Worm (Caenorhabditis elegans) whole organism, young adult: ENCODE measurements around the gene C37C3.18.

Experiments
- B0035.1 ChIP-seq: sonication (generic microtip); optimal IDR thresholded peaks from 2 replicates; lab custom pipeline; 2016; ENCODE audit warnings: missing genetic modification characterization, mild to moderate bottlenecking, missing compliant biosample characterization, missing genotype, missing genetic modification reagents
- C17E4.6 ChIP-seq: fragments of 200-800 bp; sonication (Bioruptor generic); IDR thresholded peaks from 2 replicates; pipeline ENCODE4 v1.3.6; 2022; ENCODE audit warnings: missing genetic modification reagents, missing genetic modification characterization, missing compliant biosample characterization
- F49E8.2 ChIP-seq: sonication (generic microtip); optimal IDR thresholded peaks from 3 replicates; lab custom pipeline; 2017; ENCODE audit warnings: missing genetic modification characterization, mild to moderate bottlenecking, missing compliant biosample characterization, antibody characterized with exemption, moderate library complexity; ENCODE audit not compliant: insufficient read depth
- F55B11.4 ChIP-seq: sonication (generic microtip); optimal IDR thresholded peaks from 2 replicates; lab custom pipeline; 2016; ENCODE audit warnings: missing compliant biosample characterization, missing genetic modification characterization, borderline replicate concordance; ENCODE audit not compliant: insufficient read depth
- Y53G8AR.9 ChIP-seq: fragments of 200-800 bp; sonication (Bioruptor generic); conservative IDR thresholded peaks from 2 replicates; pipeline ENCODE4 v1.3.6; 2022; ENCODE audit warnings: missing genetic modification reagents, missing genetic modification characterization, missing compliant biosample characterization
- Y67H2A.10 ChIP-seq: fragments of 200-800 bp; sonication (Bioruptor generic); conservative IDR thresholded peaks from 2 replicates; pipeline ENCODE4 v1.3.6; 2022; ENCODE audit warnings: missing genetic modification reagents, missing genetic modification characterization, missing compliant biosample characterization
- akir-1 ChIP-seq: fragments of 200-800 bp; sonication (Bioruptor generic); optimal IDR thresholded peaks from 2 replicates; lab custom pipeline; 2018; ENCODE audit warnings: mild to moderate bottlenecking, missing genetic modification characterization, moderate library complexity, missing compliant biosample characterization
- ama-1 ChIP-seq, 3 experiments: fragments of 150-350 bp in 1 of 3; sonication (generic microtip) in 2 of 3; optimal IDR thresholded peaks; 2 replicates each; lab custom pipeline; 2014 to 2018; ENCODE audit warnings: missing biosample characterization in 2 of 3, missing genetic modification characterization in 2 of 3, missing genetic modification reagents in 2 of 3
- aptf-3 ChIP-seq: fragments of 200-800 bp; sonication (Bioruptor generic); IDR thresholded peaks from 2 replicates; pipeline ENCODE4 v1.3.6; 2022; ENCODE audit warnings: missing genetic modification characterization, missing compliant biosample characterization
- attf-3 ChIP-seq: fragments of 200-800 bp; sonication (Bioruptor generic); conservative IDR thresholded peaks from 2 replicates; pipeline ENCODE4 v1.3.6; 2022; ENCODE audit warnings: missing genetic modification reagents, missing genetic modification characterization, missing compliant biosample characterization
- ccch-3 ChIP-seq: fragments of 200-800 bp; sonication (Bioruptor generic); optimal IDR thresholded peaks from 2 replicates; lab custom pipeline; 2018; ENCODE audit warnings: mild to moderate bottlenecking, missing genetic modification characterization, missing compliant biosample characterization
- cebp-1 ChIP-seq, 2 experiments: fragments of 200-800 bp in 1 of 2; sonication (Bioruptor generic) in 1 of 2; sonication (generic microtip) in 1 of 2; IDR thresholded peaks in 1 of 2; optimal IDR thresholded peaks in 1 of 2; 2 replicates each; pipeline versions ENCODE4 v1.3.6 to Lab custom; 2017 to 2022; ENCODE audit warnings: missing compliant biosample characterization in 2 of 2, missing genetic modification characterization in 2 of 2, mild to moderate bottlenecking in 1 of 2, missing genetic modification reagents in 1 of 2, moderate library complexity in 1 of 2
- cebp-2 ChIP-seq: fragments of 200-800 bp; sonication (Bioruptor generic); IDR thresholded peaks from 2 replicates; pipeline ENCODE4 v1.3.6; 2022; ENCODE audit warnings: missing genetic modification characterization, missing compliant biosample characterization
- ceh-40 ChIP-seq: fragments of 200-800 bp; sonication (Bioruptor generic); IDR thresholded peaks from 2 replicates; pipeline ENCODE4 v1.3.6; 2022; ENCODE audit warnings: missing genetic modification characterization, missing compliant biosample characterization
- ceh-79 ChIP-seq: sonication (generic microtip); optimal IDR thresholded peaks from 2 replicates; lab custom pipeline; 2017; ENCODE audit warnings: mild to moderate bottlenecking, missing genetic modification characterization, missing compliant biosample characterization
- efl-1 ChIP-seq: fragments of 150-350 bp; optimal IDR thresholded peaks from 2 replicates; lab custom pipeline; 2014; ENCODE audit warnings: missing biosample characterization, missing genetic modification reagents, missing genetic modification characterization
- egrh-3 ChIP-seq: fragments of 200-800 bp; sonication (Bioruptor generic); IDR thresholded peaks from 2 replicates; pipeline ENCODE4 v1.3.6; 2022; ENCODE audit warnings: missing genetic modification reagents, missing genetic modification characterization, missing compliant biosample characterization
- ekl-4 ChIP-seq: fragments of 200-800 bp; sonication (Bioruptor generic); IDR thresholded peaks from 2 replicates; pipeline ENCODE4 v1.3.6; 2022; ENCODE audit warnings: missing genetic modification reagents, missing genetic modification characterization, missing compliant biosample characterization
- him-1 ChIP-seq: sonication (generic microtip); optimal IDR thresholded peaks from 2 replicates; lab custom pipeline; 2016; ENCODE audit warnings: missing genotype, missing genetic modification reagents, missing genetic modification characterization, missing compliant biosample characterization
- hsf-1 ChIP-seq: fragments of 200-800 bp; sonication (Bioruptor generic); IDR thresholded peaks from 2 replicates; pipeline ENCODE4 v1.3.6; 2022; ENCODE audit warnings: missing genetic modification reagents, missing genetic modification characterization, missing compliant biosample characterization
- lin-26 ChIP-seq: fragments of 200-800 bp; sonication (Bioruptor generic); IDR thresholded peaks from 2 replicates; pipeline ENCODE4 v1.3.6; 2022; ENCODE audit warnings: missing genetic modification reagents, missing genetic modification characterization, missing compliant biosample characterization
- lir-1 ChIP-seq: fragments of 200-800 bp; sonication (Bioruptor generic); conservative IDR thresholded peaks from 2 replicates; pipeline ENCODE4 v1.3.6; 2022; ENCODE audit warnings: missing genetic modification reagents, missing genetic modification characterization, missing compliant biosample characterization
- madf-10 ChIP-seq: sonication (generic microtip); optimal IDR thresholded peaks from 2 replicates; lab custom pipeline; 2016; ENCODE audit warnings: mild to moderate bottlenecking, missing genetic modification characterization, missing compliant biosample characterization
- nfyb-1 ChIP-seq: fragments of 200-800 bp; sonication (Bioruptor generic); IDR thresholded peaks from 2 replicates; pipeline ENCODE4 v1.3.6; 2022; ENCODE audit warnings: missing genetic modification reagents, missing genetic modification characterization, missing compliant biosample characterization
- nhr-27 ChIP-seq: fragments of 200-800 bp; sonication (Bioruptor generic); optimal IDR thresholded peaks from 2 replicates; lab custom pipeline; 2018; ENCODE audit warnings: mild to moderate bottlenecking, missing genetic modification characterization, moderate library complexity, missing compliant biosample characterization
- pbrm-1 ChIP-seq: fragments of 200-800 bp; sonication (Bioruptor generic); IDR thresholded peaks from 2 replicates; pipeline ENCODE4 v1.3.6; 2022; ENCODE audit warnings: missing genetic modification reagents, missing genetic modification characterization, missing compliant biosample characterization
- rec-8 ChIP-seq, 2 experiments: sonication (generic microtip); optimal IDR thresholded peaks; 2 replicates each; lab custom pipeline; 2016; ENCODE audit warnings: mild to moderate bottlenecking in 2 of 2, missing genetic modification characterization in 2 of 2, missing genetic modification reagents in 2 of 2, missing genotype in 2 of 2, missing biosample characterization in 1 of 2, missing compliant biosample characterization in 1 of 2, moderate library complexity in 1 of 2
- repo-1 ChIP-seq: sonication (generic microtip); optimal IDR thresholded peaks from 2 replicates; lab custom pipeline; 2017; ENCODE audit warnings: mild to moderate bottlenecking, missing genetic modification characterization, missing compliant biosample characterization
- rpc-1 ChIP-seq, 2 experiments: fragments of 150-350 bp in 1 of 2; sonication (generic microtip) in 1 of 2; optimal IDR thresholded peaks; 2 replicates each; lab custom pipeline; 2014 to 2018; ENCODE audit warnings: missing biosample characterization in 1 of 2, missing genetic modification characterization in 1 of 2, missing genetic modification reagents in 1 of 2, missing genotype in 1 of 2
- snpc-1.3 ChIP-seq: sonication (generic microtip); optimal IDR thresholded peaks from 2 replicates; lab custom pipeline; 2017; ENCODE audit warnings: missing genetic modification characterization, mild to moderate bottlenecking, missing compliant biosample characterization, antibody characterized with exemption, moderate library complexity, missing genotype, missing genetic modification reagents; ENCODE audit not compliant: insufficient read depth
- snpc-3.4 ChIP-seq: sonication (generic microtip); optimal IDR thresholded peaks from 2 replicates; lab custom pipeline; 2017; ENCODE audit warnings: missing genetic modification characterization, mild to moderate bottlenecking, missing compliant biosample characterization, antibody characterized with exemption, moderate library complexity, missing genotype, missing genetic modification reagents
- somi-1 ChIP-seq: fragments of 200-800 bp; sonication (Bioruptor generic); optimal IDR thresholded peaks from 2 replicates; lab custom pipeline; 2018; ENCODE audit warnings: mild to moderate bottlenecking, missing genetic modification characterization, missing compliant biosample characterization
- tbp1 ChIP-seq: fragments of 200-800 bp; sonication (Bioruptor generic); optimal IDR thresholded peaks from 2 replicates; lab custom pipeline; 2018; ENCODE audit warnings: mild to moderate bottlenecking, missing genetic modification characterization, missing compliant biosample characterization
- tlf-1 ChIP-seq: fragments of 200-800 bp; sonication (Bioruptor generic); optimal IDR thresholded peaks from 2 replicates; lab custom pipeline; 2018; ENCODE audit warnings: mild to moderate bottlenecking, missing genetic modification characterization, missing compliant biosample characterization

C37C3.18 gene

DNA sequence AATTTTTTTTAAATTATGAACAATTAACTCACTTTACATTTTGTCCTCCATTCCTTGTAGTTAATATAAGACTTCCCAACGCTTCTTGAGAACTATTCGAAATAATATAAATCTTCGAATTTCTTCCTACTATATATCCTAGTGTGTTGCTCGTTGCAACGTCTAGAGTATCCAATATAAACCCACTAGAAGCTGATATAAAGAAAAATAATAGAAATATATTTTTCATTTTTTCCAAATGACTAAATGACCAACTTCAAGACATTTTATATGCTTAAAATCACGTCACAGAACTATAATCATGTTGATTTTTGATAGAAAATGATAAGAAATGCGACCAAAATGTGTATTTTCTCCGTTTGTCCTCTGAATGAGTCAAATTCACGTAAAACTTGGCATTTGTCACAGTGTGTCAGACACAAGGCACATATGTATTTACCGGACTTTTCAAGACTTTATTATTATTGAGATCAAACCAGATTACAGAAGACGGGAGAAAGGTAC, 8.3 kb downstream of the C37C3.18 start, which contains the start of gene C37C3.10:
Gene C37C3.10, minus strand, starts transcription at position 51 of the 504 bp plus-strand sequence.
- TF ChIP-seq cebp-1 (GFP tag; IDR thresholded peaks at IDR 0.05; lab: Robert Waterston, UW) (no peak), cebp-1 (tag; optimal IDR thresholded peaks at IDR 0.05; lab: Kevin White, UChicago) (no peak), somi-1 (no peak), B0035.1 (no peak), Y67H2A.10 (no peak), ceh-40 (GFP tag; lab: Robert Waterston, UW) (no peak), repo-1 (tag; lab: Kevin White, UChicago) (no peak), snpc-1.3 (tag; lab: Kevin White, UChicago) (no peak), akir-1 (GFP tag; lab: Kevin White, UChicago) (no peak), snpc-3.4 (no peak), ekl-4 (GFP tag; lab: Robert Waterston, UW) (no peak), ama-1 (optimal IDR thresholded peaks at IDR 0.05; lab: Kevin White, UChicago) (no peak), ama-1 (GFP tag; optimal IDR thresholded peaks at IDR 0.05; lab: Kevin White, UChicago) (no peak), F55B11.4 (tag; lab: Kevin White, UChicago) (no peak), egrh-3 (GFP tag; lab: Robert Waterston, UW) (no peak), efl-1 (no peak)

DNA sequence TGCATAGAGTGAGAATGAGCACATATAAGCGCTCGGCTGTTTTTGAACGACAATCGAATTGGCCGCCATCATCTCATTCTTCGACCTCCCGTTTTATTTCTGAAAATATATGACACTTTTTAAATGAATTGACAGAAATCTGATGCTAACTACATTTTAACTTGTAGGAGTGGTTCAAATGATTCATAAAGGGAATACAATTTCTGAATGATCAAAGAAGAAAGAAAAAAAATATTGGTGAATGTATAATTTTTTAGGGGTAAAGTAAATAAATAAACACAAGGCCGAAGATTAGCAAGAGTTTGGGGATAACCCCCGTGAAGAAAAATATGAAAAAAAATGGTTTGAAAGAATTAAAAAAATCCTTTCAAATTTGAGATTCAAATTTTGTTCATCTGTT, 9.9 kb downstream of the C37C3.18 start, which contains the start of gene C37C3.11:
Gene C37C3.11, minus strand, starts transcription at position 101 of the 400 bp plus-strand sequence.
- TF ChIP-seq hsf-1, result no peak
- no peak for TF ChIP-seq lin-26 (GFP tag; lab: Robert Waterston, UW)
- TF ChIP-seq Y53G8AR.9, result no peak
- TF ChIP-seq C17E4.6 (GFP tag; lab: Robert Waterston, UW), result no peak
- TF ChIP-seq ceh-79 (tag; lab: Kevin White, UChicago), result no peak

DNA sequence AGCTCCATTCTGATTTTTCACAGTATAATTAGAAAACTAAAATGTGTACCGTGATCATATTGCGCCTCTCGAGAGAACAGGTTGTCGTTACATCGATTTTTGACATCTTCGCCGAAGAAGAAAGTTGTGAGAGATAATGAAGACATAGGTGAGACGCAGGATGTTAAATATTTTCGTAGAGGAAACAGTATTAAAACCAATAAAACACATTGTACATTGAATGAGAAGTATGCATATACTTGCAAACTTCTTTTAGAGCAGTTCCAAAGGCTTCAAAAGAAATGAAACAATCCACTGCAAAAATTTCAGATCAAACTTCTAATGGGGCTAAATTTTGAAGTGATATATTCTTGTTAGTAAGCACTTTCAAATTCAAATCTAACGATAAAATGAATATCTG, 15.9 kb downstream of the C37C3.18 start, which contains the start of gene nipi-4:
Gene nipi-4, minus strand, starts transcription at position 101 of the 400 bp plus-strand sequence.
- no peak for TF ChIP-seq snpc-1.3 (tag; lab: Kevin White, UChicago)
- TF ChIP-seq rec-8 (tag; optimal IDR thresholded peaks at IDR 0.05; lab: Kevin White, UChicago), result no peak
- TF ChIP-seq cebp-1 (GFP tag; IDR thresholded peaks at IDR 0.05; lab: Robert Waterston, UW), result no peak
- TF ChIP-seq cebp-1 (tag; optimal IDR thresholded peaks at IDR 0.05; lab: Kevin White, UChicago), result no peak
- no peak for TF ChIP-seq nfyb-1 (GFP tag; lab: Robert Waterston, UW)
- no peak for TF ChIP-seq pbrm-1 (GFP tag; lab: Robert Waterston, UW)
- no peak for TF ChIP-seq tbp1 (GFP tag; lab: Kevin White, UChicago)
- TF ChIP-seq nhr-27, result no peak
- no peak for TF ChIP-seq ceh-79 (tag; lab: Kevin White, UChicago)
- TF ChIP-seq ccch-3 (GFP tag; lab: Kevin White, UChicago), result no peak
- no peak for TF ChIP-seq rpc-1 (optimal IDR thresholded peaks at IDR 0.05; lab: Kevin White, UChicago)
- TF ChIP-seq rpc-1 (tag; optimal IDR thresholded peaks at IDR 0.05; lab: Kevin White, UChicago), result no peak
- no peak for TF ChIP-seq F49E8.2
- no peak for TF ChIP-seq attf-3 (GFP tag; lab: Robert Waterston, UW)
- no peak for TF ChIP-seq cebp-2 (GFP tag; lab: Robert Waterston, UW)
- no peak for TF ChIP-seq lir-1 (GFP tag; lab: Robert Waterston, UW)
- TF ChIP-seq madf-10, result no peak
- no peak for TF ChIP-seq him-1 (tag; lab: Kevin White, UChicago)
- TF ChIP-seq lin-26 (GFP tag; lab: Robert Waterston, UW), result no peak
- TF ChIP-seq tlf-1 (GFP tag; lab: Kevin White, UChicago), result no peak
- no peak for TF ChIP-seq aptf-3 (GFP tag; lab: Robert Waterston, UW)
- TF ChIP-seq ekl-4 (GFP tag; lab: Robert Waterston, UW), result no peak
